Worm (Caenorhabditis elegans) whole organism, young adult: ENCODE measurements around the gene K01A12.4.

Experiments used
- B0019.2 ChIP-seq: fragments of 200-800 bp; sonication (Bioruptor generic); conservative IDR thresholded peaks from 2 replicates; pipeline ENCODE4 v1.3.6; 2022; ENCODE audit warnings: missing genetic modification reagents, missing genetic modification characterization, missing compliant biosample characterization
- B0261.1 ChIP-seq: sonication (generic microtip); optimal IDR thresholded peaks from 2 replicates; lab custom pipeline; 2016; ENCODE audit warnings: mild to moderate bottlenecking, missing genetic modification characterization, moderate library complexity, missing compliant biosample characterization
- D2030.7 ChIP-seq: fragments of 200-800 bp; sonication (Bioruptor generic); IDR thresholded peaks from 2 replicates; pipeline ENCODE4 v1.3.6; 2022; ENCODE audit warnings: missing genetic modification reagents, missing genetic modification characterization, missing compliant biosample characterization
- F33H1.4 ChIP-seq: fragments of 200-800 bp; sonication (Bioruptor generic); IDR thresholded peaks from 2 replicates; pipeline ENCODE4 v1.3.6; 2022; ENCODE audit warnings: missing genetic modification reagents, missing genetic modification characterization, missing compliant biosample characterization
- F52B5.7 ChIP-seq: sonication (generic microtip); optimal IDR thresholded peaks from 2 replicates; lab custom pipeline; 2016; ENCODE audit warnings: mild to moderate bottlenecking, missing genetic modification characterization, missing compliant biosample characterization
- K11D2.4 ChIP-seq: fragments of 200-800 bp; sonication (Bioruptor generic); IDR thresholded peaks from 2 replicates; pipeline ENCODE4 v1.3.6; 2022; ENCODE audit warnings: missing genetic modification reagents, missing genetic modification characterization, missing compliant biosample characterization
- T07F8.4 ChIP-seq: sonication (generic microtip); optimal IDR thresholded peaks from 2 replicates; lab custom pipeline; 2016; ENCODE audit warnings: mild to moderate bottlenecking, missing genetic modification characterization, moderate library complexity, missing compliant biosample characterization
- Y53F4B.3 ChIP-seq: fragments of 200-800 bp; sonication (Bioruptor generic); IDR thresholded peaks from 2 replicates; pipeline ENCODE4 v1.3.6; 2022; ENCODE audit warnings: missing genetic modification reagents, missing genetic modification characterization, missing compliant biosample characterization
- Y79H2A.3 ChIP-seq: fragments of 200-800 bp; sonication (Bioruptor generic); conservative IDR thresholded peaks from 2 replicates; pipeline ENCODE4 v1.3.6; 2022; ENCODE audit warnings: missing genetic modification reagents, missing genetic modification characterization, missing compliant biosample characterization
- Y95B8A.8 ChIP-seq: fragments of 200-800 bp; sonication (Bioruptor generic); IDR thresholded peaks from 2 replicates; pipeline ENCODE4 v1.3.6; 2022; ENCODE audit warnings: missing genetic modification reagents, missing genetic modification characterization, missing compliant biosample characterization
- aptf-3 ChIP-seq: fragments of 200-800 bp; sonication (Bioruptor generic); IDR thresholded peaks from 2 replicates; pipeline ENCODE4 v1.3.6; 2022; ENCODE audit warnings: missing genetic modification characterization, missing compliant biosample characterization
- atf-7 ChIP-seq: sonication (generic microtip); optimal IDR thresholded peaks from 2 replicates; lab custom pipeline; 2017; ENCODE audit warnings: mild to moderate bottlenecking, missing genetic modification characterization, missing compliant biosample characterization
- athp-1 ChIP-seq: sonication (generic microtip); optimal IDR thresholded peaks from 2 replicates; lab custom pipeline; 2017; ENCODE audit warnings: mild to moderate bottlenecking, missing genetic modification characterization, missing compliant biosample characterization
- attf-5 ChIP-seq: fragments of 200-800 bp; sonication (Bioruptor generic); optimal IDR thresholded peaks from 2 replicates; lab custom pipeline; 2018; ENCODE audit warnings: mild to moderate bottlenecking, missing genetic modification characterization, missing compliant biosample characterization
- attf-6 ChIP-seq: fragments of 200-800 bp; sonication (Bioruptor generic); IDR thresholded peaks from 2 replicates; pipeline ENCODE4 v1.3.6; 2022; ENCODE audit warnings: missing genetic modification reagents, missing genetic modification characterization, missing compliant biosample characterization
- bed-2 ChIP-seq: fragments of 200-800 bp; sonication (Bioruptor generic); IDR thresholded peaks from 2 replicates; pipeline ENCODE4 v1.3.6; 2022; ENCODE audit warnings: missing genetic modification reagents, missing genetic modification characterization, missing compliant biosample characterization
- cebp-1 ChIP-seq, 2 experiments: fragments of 200-800 bp in 1 of 2; sonication (Bioruptor generic) in 1 of 2; sonication (generic microtip) in 1 of 2; IDR thresholded peaks in 1 of 2; optimal IDR thresholded peaks in 1 of 2; 2 replicates each; pipeline versions ENCODE4 v1.3.6 to Lab custom; 2017 to 2022; ENCODE audit warnings: missing compliant biosample characterization in 2 of 2, missing genetic modification characterization in 2 of 2, mild to moderate bottlenecking in 1 of 2, missing genetic modification reagents in 1 of 2, moderate library complexity in 1 of 2
- cebp-2 ChIP-seq: fragments of 200-800 bp; sonication (Bioruptor generic); IDR thresholded peaks from 2 replicates; pipeline ENCODE4 v1.3.6; 2022; ENCODE audit warnings: missing genetic modification characterization, missing compliant biosample characterization
- ceh-100 ChIP-seq: fragments of 200-800 bp; sonication (Bioruptor generic); IDR thresholded peaks from 2 replicates; pipeline ENCODE4 v1.3.6; 2022; ENCODE audit warnings: missing genetic modification reagents, missing genetic modification characterization, missing compliant biosample characterization
- ceh-27 ChIP-seq: fragments of 200-800 bp; sonication (Bioruptor generic); optimal IDR thresholded peaks from 2 replicates; lab custom pipeline; 2018; ENCODE audit warnings: mild to moderate bottlenecking, missing genetic modification characterization, moderate library complexity, missing compliant biosample characterization
- chd-7 ChIP-seq: sonication (generic microtip); optimal IDR thresholded peaks from 2 replicates; lab custom pipeline; 2016; ENCODE audit warnings: mild to moderate bottlenecking, missing genetic modification characterization, moderate library complexity, missing compliant biosample characterization
- ekl-4 ChIP-seq: fragments of 200-800 bp; sonication (Bioruptor generic); IDR thresholded peaks from 2 replicates; pipeline ENCODE4 v1.3.6; 2022; ENCODE audit warnings: missing genetic modification reagents, missing genetic modification characterization, missing compliant biosample characterization
- ets-4 ChIP-seq: fragments of 200-800 bp; sonication (Bioruptor generic); optimal IDR thresholded peaks from 2 replicates; lab custom pipeline; 2018; ENCODE audit warnings: mild to moderate bottlenecking, missing genetic modification characterization, missing compliant biosample characterization
- fkh-3 ChIP-seq: sonication (generic microtip); optimal IDR thresholded peaks from 2 replicates; lab custom pipeline; 2016; ENCODE audit warnings: mild to moderate bottlenecking, missing genetic modification characterization, missing compliant biosample characterization
- hlh-12 ChIP-seq: sonication (generic microtip); optimal IDR thresholded peaks from 2 replicates; lab custom pipeline; 2016; ENCODE audit warnings: missing genetic modification characterization, missing compliant biosample characterization
- hlh-26 ChIP-seq: fragments of 200-800 bp; sonication (Bioruptor generic); conservative IDR thresholded peaks from 2 replicates; pipeline ENCODE4 v1.3.6; 2022; ENCODE audit warnings: missing genetic modification reagents, missing genetic modification characterization, missing compliant biosample characterization
- hmg-1.2 ChIP-seq: fragments of 200-800 bp; sonication (Bioruptor generic); IDR thresholded peaks from 2 replicates; pipeline ENCODE4 v1.3.6; 2022; ENCODE audit warnings: missing genetic modification reagents, missing genetic modification characterization, missing compliant biosample characterization
- hmg-20 ChIP-seq: fragments of 200-800 bp; sonication (Bioruptor generic); IDR thresholded peaks from 2 replicates; pipeline ENCODE4 v1.3.6; 2022; ENCODE audit warnings: missing genetic modification reagents, missing genetic modification characterization, missing compliant biosample characterization
- hsf-1 ChIP-seq: fragments of 200-800 bp; sonication (Bioruptor generic); IDR thresholded peaks from 2 replicates; pipeline ENCODE4 v1.3.6; 2022; ENCODE audit warnings: missing genetic modification reagents, missing genetic modification characterization, missing compliant biosample characterization
- let-526 ChIP-seq: fragments of 200-800 bp; sonication (Bioruptor generic); IDR thresholded peaks from 2 replicates; pipeline ENCODE4 v1.3.6; 2022; ENCODE audit warnings: missing genetic modification reagents, missing genetic modification characterization, missing compliant biosample characterization
- let-607 ChIP-seq, 2 experiments: fragments of 200-800 bp in 1 of 2; sonication (Bioruptor generic) in 1 of 2; sonication (generic microtip) in 1 of 2; optimal IDR thresholded peaks; 2 replicates each; lab custom pipeline; 2016 to 2018; ENCODE audit warnings: mild to moderate bottlenecking in 2 of 2, missing compliant biosample characterization in 2 of 2, missing genetic modification characterization in 2 of 2, moderate library complexity in 2 of 2, missing genotype in 1 of 2
- lin-40 ChIP-seq: sonication (generic microtip); optimal IDR thresholded peaks from 2 replicates; lab custom pipeline; 2016; ENCODE audit warnings: missing genetic modification characterization, mild to moderate bottlenecking, missing compliant biosample characterization, missing genotype, missing genetic modification reagents
- lin-54 ChIP-seq: fragments of 200-800 bp; sonication (Bioruptor generic); optimal IDR thresholded peaks from 2 replicates; lab custom pipeline; 2018; ENCODE audit warnings: mild to moderate bottlenecking, missing genetic modification characterization, missing compliant biosample characterization
- nhr-80 ChIP-seq: sonication (generic microtip); optimal IDR thresholded peaks from 2 replicates; lab custom pipeline; 2016; ENCODE audit warnings: missing genetic modification characterization, missing compliant biosample characterization
- pha-4 ChIP-seq: fragments of 150-350 bp; sonication (generic microtip); optimal IDR thresholded peaks from 2 replicates; lab custom pipeline; 2014; ENCODE audit warnings: missing biosample characterization, missing genetic modification reagents, missing genetic modification characterization
- repo-1 ChIP-seq: sonication (generic microtip); optimal IDR thresholded peaks from 2 replicates; lab custom pipeline; 2017; ENCODE audit warnings: mild to moderate bottlenecking, missing genetic modification characterization, missing compliant biosample characterization
- snpc-4 ChIP-seq, 5 experiments: fragments of 150-350 bp in 1 of 5; sonication (generic microtip) in 4 of 5; optimal IDR thresholded peaks; 2 replicates each; lab custom pipeline; 2014 to 2018; ENCODE audit warnings: missing genetic modification characterization in 5 of 5, missing biosample characterization in 3 of 5, antibody characterized with exemption in 2 of 5, mild to moderate bottlenecking in 2 of 5, missing compliant biosample characterization in 2 of 5, missing genotype in 2 of 5, moderate library complexity in 2 of 5, missing genetic modification reagents in 1 of 5
- somi-1 ChIP-seq: fragments of 200-800 bp; sonication (Bioruptor generic); optimal IDR thresholded peaks from 2 replicates; lab custom pipeline; 2018; ENCODE audit warnings: mild to moderate bottlenecking, missing genetic modification characterization, missing compliant biosample characterization
- xnd-1 ChIP-seq: sonication (generic microtip); optimal IDR thresholded peaks from 2 replicates; lab custom pipeline; 2016; ENCODE audit warnings: missing genotype, missing genetic modification reagents, missing genetic modification characterization, missing compliant biosample characterization
- ztf-18 ChIP-seq: sonication (generic microtip); optimal IDR thresholded peaks from 2 replicates; lab custom pipeline; 2016; ENCODE audit warnings: missing genotype, mild to moderate bottlenecking, missing genetic modification characterization, missing compliant biosample characterization
- ztf-3 ChIP-seq: fragments of 200-800 bp; sonication (Bioruptor generic); optimal IDR thresholded peaks from 2 replicates; lab custom pipeline; 2018; ENCODE audit warnings: mild to moderate bottlenecking, missing genetic modification characterization, missing compliant biosample characterization

K01A12.4 gene

DNA sequence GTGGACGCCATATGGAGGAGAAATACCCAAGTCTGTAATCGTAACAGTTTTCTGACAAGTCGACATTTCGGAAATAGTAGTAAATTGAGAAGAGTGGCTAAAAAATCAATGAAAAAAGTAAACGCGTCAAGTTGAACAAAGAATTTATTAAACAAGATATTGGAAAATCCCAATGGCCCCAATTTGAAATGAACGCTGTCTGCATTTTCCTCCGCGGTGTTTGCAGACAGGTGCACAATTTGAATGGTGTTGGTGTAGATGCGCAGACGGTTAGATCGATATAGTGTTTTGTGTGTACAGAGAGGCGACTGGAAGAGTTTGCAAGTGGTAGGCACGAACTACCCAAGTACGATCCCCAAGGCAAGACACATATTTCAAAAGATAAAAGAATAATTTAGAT lies 5.7 kb upstream of the K01A12.4 start, which contains the start of the genes H35N09.2 and H35N09.1:
TSS of gene H35N09.2 (minus strand) at position 54 of the 400 bp plus-strand sequence.
TSS of gene H35N09.1 (plus strand) at position 335 of the 400 bp plus-strand sequence.
- peak; percentile 91 for TF ChIP-seq attf-5 (GFP tag; lab: Kevin White, UChicago)
- no peak for TF ChIP-seq lin-40 (tag; lab: Kevin White, UChicago)
- no peak for TF ChIP-seq somi-1 (GFP tag; lab: Kevin White, UChicago)
- TF ChIP-seq F33H1.4 (GFP tag; lab: Robert Waterston, UW): no peak
- TF ChIP-seq pha-4 (tag; lab: Kevin White, UChicago): no peak
- TF ChIP-seq cebp-2 (GFP tag; lab: Robert Waterston, UW): no peak
- no peak for TF ChIP-seq let-607 (tag; optimal IDR thresholded peaks at IDR 0.05; lab: Kevin White, UChicago)
- no peak for TF ChIP-seq ets-4
- no peak for TF ChIP-seq hlh-26 (GFP tag; lab: Robert Waterston, UW)
- no peak for TF ChIP-seq B0019.2 (GFP tag; lab: Robert Waterston, UW)
- no peak for TF ChIP-seq ztf-18 (tag; lab: Kevin White, UChicago)
- TF ChIP-seq K11D2.4 (GFP tag; lab: Robert Waterston, UW): 0 out of 2 replicates have a peak, but pooled peaks have one; percentile 10
- no peak for TF ChIP-seq Y79H2A.3 (GFP tag; lab: Robert Waterston, UW)
- no peak for TF ChIP-seq D2030.7 (GFP tag; lab: Robert Waterston, UW)
- no peak for TF ChIP-seq bed-2 (GFP tag; lab: Robert Waterston, UW)
- TF ChIP-seq B0261.1 (tag; lab: Kevin White, UChicago): no peak
- TF ChIP-seq xnd-1 (tag; lab: Kevin White, UChicago): no peak
- TF ChIP-seq chd-7: no peak
- TF ChIP-seq attf-6 (GFP tag; lab: Robert Waterston, UW): no peak
- no peak for TF ChIP-seq Y53F4B.3 (GFP tag; lab: Robert Waterston, UW)
- no peak for TF ChIP-seq aptf-3 (GFP tag; lab: Robert Waterston, UW)
- no peak for TF ChIP-seq hlh-12
- no peak for TF ChIP-seq hmg-20
- TF ChIP-seq let-526 (GFP tag; lab: Robert Waterston, UW): no peak
- TF ChIP-seq fkh-3: no peak
- TF ChIP-seq T07F8.4 (tag; lab: Kevin White, UChicago): no peak
- TF ChIP-seq ceh-27: peak; percentile 18
- no peak for TF ChIP-seq ekl-4 (GFP tag; lab: Robert Waterston, UW)
- no peak for TF ChIP-seq hsf-1 (GFP tag; lab: Robert Waterston, UW)
- no peak for TF ChIP-seq athp-1 (tag; lab: Kevin White, UChicago)
- TF ChIP-seq ztf-3: no peak
- TF ChIP-seq cebp-1 (GFP tag; IDR thresholded peaks at IDR 0.05; lab: Robert Waterston, UW): no peak
- peak; percentile 0 for TF ChIP-seq cebp-1 (tag; optimal IDR thresholded peaks at IDR 0.05; lab: Kevin White, UChicago)
- no peak for TF ChIP-seq F52B5.7 (tag; lab: Kevin White, UChicago)
- TF ChIP-seq nhr-80 (tag; lab: Kevin White, UChicago): peak; percentile 32
- TF ChIP-seq repo-1 (tag; lab: Kevin White, UChicago): no peak
- peak; percentile 68; the same call in 1 of the 2 replicates for TF ChIP-seq hmg-1.2
- TF ChIP-seq Y95B8A.8: no peak
- peak; percentile 42 for TF ChIP-seq lin-54 (GFP tag; lab: Kevin White, UChicago)
- TF ChIP-seq snpc-4 (GFP tag; optimal IDR thresholded peaks at IDR 0.05; lab: Kevin White, UChicago): no peak
- peak in 1 of 4 experiments; percentile 31 for TF ChIP-seq snpc-4 (tag; optimal IDR thresholded peaks at IDR 0.05; lab: Kevin White, UChicago)
- TF ChIP-seq atf-7 (tag; lab: Kevin White, UChicago): no peak
- TF ChIP-seq ceh-100 (GFP tag; lab: Robert Waterston, UW): no peak
